Worm (Caenorhabditis elegans) whole organism, late embryonic: ENCODE measurements around the gene F57B1.6.

Source experiments
- ama-1 ChIP-seq: fragments of 150-350 bp; optimal IDR thresholded peaks from 2 replicates; lab custom pipeline; 2014
- hlh-13 ChIP-seq: fragments of 200-800 bp; sonication (Bioruptor generic); optimal IDR thresholded peaks from 2 replicates; lab custom pipeline; 2018; ENCODE audit warnings: mild to moderate bottlenecking, missing genetic modification characterization, missing compliant biosample characterization
- hlh-30 ChIP-seq: sonication (generic microtip); optimal IDR thresholded peaks from 2 replicates; lab custom pipeline; 2017; ENCODE audit warnings: antibody characterized with exemption, missing genetic modification characterization, missing compliant biosample characterization; ENCODE audit not compliant: insufficient read depth
- lin-11 ChIP-seq: fragments of 200-800 bp; sonication (Bioruptor generic); optimal IDR thresholded peaks from 2 replicates; lab custom pipeline; 2018; ENCODE audit warnings: mild to moderate bottlenecking, missing genetic modification characterization, missing compliant biosample characterization
- nfya-1 ChIP-seq: sonication (generic microtip); optimal IDR thresholded peaks from 2 replicates; lab custom pipeline; 2017; ENCODE audit warnings: missing genetic modification characterization, mild to moderate bottlenecking, missing compliant biosample characterization, antibody characterized with exemption, moderate library complexity
- nhr-11 ChIP-seq: fragments of 150-350 bp; optimal IDR thresholded peaks from 2 replicates; lab custom pipeline; 2014; ENCODE audit warnings: missing biosample characterization, missing genetic modification characterization
- pha-2 ChIP-seq: sonication (generic microtip); optimal IDR thresholded peaks from 2 replicates; lab custom pipeline; 2017; ENCODE audit warnings: mild to moderate bottlenecking, missing genetic modification characterization, missing compliant biosample characterization
- tbx-7 ChIP-seq: sonication (generic microtip); optimal IDR thresholded peaks from 2 replicates; lab custom pipeline; 2016; ENCODE audit warnings: missing genotype, missing genetic modification characterization, missing compliant biosample characterization
- unc-86 ChIP-seq: sonication (generic microtip); optimal IDR thresholded peaks from 2 replicates; lab custom pipeline; 2016; ENCODE audit warnings: missing genetic modification characterization, missing compliant biosample characterization
- zip-5 ChIP-seq: sonication (generic microtip); optimal IDR thresholded peaks from 2 replicates; lab custom pipeline; 2016; ENCODE audit warnings: missing genetic modification characterization, missing compliant biosample characterization

- no peak for TF ChIP-seq zip-5 (tag; lab: Kevin White, UChicago)
- TF ChIP-seq unc-86 (tag; lab: Kevin White, UChicago): peak; percentile 27
- TF ChIP-seq pha-2 (tag; lab: Kevin White, UChicago): peak; percentile 70
- no peak for TF ChIP-seq tbx-7 (tag; lab: Kevin White, UChicago)
- TF ChIP-seq nhr-11: no peak
- TF ChIP-seq hlh-13 (GFP tag; lab: Kevin White, UChicago): no peak
- no peak for TF ChIP-seq ama-1 (lab: Kevin White, UChicago)
- TF ChIP-seq hlh-30 (tag; lab: Kevin White, UChicago): no peak
- peak; percentile 57 for TF ChIP-seq nfya-1 (tag; lab: Kevin White, UChicago)
- peak; percentile 42 for TF ChIP-seq lin-11 (tag; lab: Kevin White, UChicago)
Observed at ce11 chrV:13176117-13176753, 33.2 kb upstream of the F57B1.6 start, which contains the start of gene him-17.
